Fruit fly (Drosophila melanogaster): ENCODE data around the gene CG14933.

The CG14933 gene

DNA sequence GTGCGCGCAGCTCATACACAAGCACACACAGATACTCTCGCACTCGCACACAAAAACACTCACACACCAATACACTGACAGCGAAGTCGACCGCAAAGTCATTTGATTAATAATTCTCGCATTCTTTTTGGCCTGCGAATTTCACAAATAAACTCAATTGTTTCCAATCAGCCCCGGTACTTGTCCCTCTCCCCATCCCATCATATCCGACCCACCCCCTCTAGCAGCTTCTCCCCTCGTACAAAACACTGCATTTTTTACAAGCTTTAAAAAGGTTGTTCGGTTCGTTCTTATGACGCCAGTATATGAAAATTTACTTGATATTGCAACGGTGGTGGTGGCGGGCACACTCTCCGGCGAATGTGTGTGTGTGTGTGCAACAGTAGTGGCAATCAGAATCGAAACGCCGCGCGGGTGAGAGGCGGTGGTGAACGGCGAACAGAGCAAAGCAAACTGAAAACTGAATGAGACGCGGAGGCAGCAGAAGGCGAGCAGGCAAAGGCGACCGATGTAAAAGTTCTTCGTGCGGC lies 34.9 kb upstream of the CG14933 start (continued):
- peak; percentile 41; the same call in 1 of the 2 replicates for TF ChIP-seq CG31224 (GFP tag; IDR thresholded peaks at IDR 0.05)
- TF ChIP-seq ap (GFP tag; IDR thresholded peaks at IDR 0.05) = no peak
- TF ChIP-seq amos (GFP tag; IDR thresholded peaks at IDR 0.05; ENCODE audit: partially characterized antibody) = peak; percentile 53; the same call in 1 of the 2 replicates
- peak; percentile 87 for TF ChIP-seq CG15073 (GFP tag; optimal IDR thresholded peaks at IDR 0.05)
- 0 out of 3 replicates have a peak, but pooled peaks have one; percentile 31 for TF ChIP-seq zen2 (GFP tag; IDR thresholded peaks at IDR 0.05; ENCODE audit: partially characterized antibody)
- TF ChIP-seq Fer1 (GFP tag; optimal IDR thresholded peaks at IDR 0.05) = no peak
- TF ChIP-seq CG10321 (GFP tag; IDR thresholded peaks at IDR 0.05) = no peak
- TF ChIP-seq NfI (GFP tag; optimal IDR thresholded peaks at IDR 0.05) = peak; percentile 8
- TF ChIP-seq Sox102F (GFP tag; optimal IDR thresholded peaks at IDR 0.05) = no peak
- peak; percentile 4 for TF ChIP-seq p53 (GFP tag; optimal IDR thresholded peaks at IDR 0.05)
- TF ChIP-seq sens (GFP tag) = peak; percentile 88
- TF ChIP-seq luna (GFP tag; optimal IDR thresholded peaks at IDR 0.05) = no peak
- TF ChIP-seq HHEX (GFP tag; optimal IDR thresholded peaks at IDR 0.05) = peak; percentile 18
- peak; percentile 68 for TF ChIP-seq NFAT (GFP tag; IDR thresholded peaks at IDR 0.05)
- no peak for TF ChIP-seq h (optimal IDR thresholded peaks at IDR 0.05)
- no peak for TF ChIP-seq CG17186 (GFP tag; optimal IDR thresholded peaks at IDR 0.05)
- TF ChIP-seq CG1792 (GFP tag; optimal IDR thresholded peaks at IDR 0.05) = no peak
- no peak for TF ChIP-seq al (GFP tag; IDR thresholded peaks at IDR 0.05)
- no peak for TF ChIP-seq CG12299 (tag; optimal IDR thresholded peaks at IDR 0.05)
- TF ChIP-seq Ets97D (GFP tag; optimal IDR thresholded peaks at IDR 0.05) = peak; percentile 9
- no peak for TF ChIP-seq Atf-2 (GFP tag; optimal IDR thresholded peaks at IDR 0.05)
- TF ChIP-seq trem (tag; optimal IDR thresholded peaks at IDR 0.05) = no peak
- TF ChIP-seq bowl (GFP tag; IDR thresholded peaks at IDR 0.05) = no peak
- no peak for TF ChIP-seq ewg (GFP tag; optimal IDR thresholded peaks at IDR 0.05)
- TF ChIP-seq da (GFP tag; optimal IDR thresholded peaks at IDR 0.05) = no peak
- TF ChIP-seq crc (GFP tag; optimal IDR thresholded peaks at IDR 0.05) = no peak
- peak; percentile 60 for TF ChIP-seq nerfin-1 (tag; optimal IDR thresholded peaks at IDR 0.05)
- peak; percentile 57 for TF ChIP-seq caup (GFP tag; optimal IDR thresholded peaks at IDR 0.05; ENCODE audit: severe bottlenecking)
- TF ChIP-seq Bteb2 (GFP tag; optimal IDR thresholded peaks at IDR 0.05) = no peak
- TF ChIP-seq CG10959 (GFP tag; IDR thresholded peaks at IDR 0.05) = no peak
- TF ChIP-seq knrl (GFP tag; IDR thresholded peaks at IDR 0.05; ENCODE audit: partially characterized antibody) = peak; percentile 25; the same call in 1 of the 3 replicates
- no peak for TF ChIP-seq CG6689 (GFP tag; IDR thresholded peaks at IDR 0.05)
- no peak for TF ChIP-seq CG17361 (GFP tag; IDR thresholded peaks at IDR 0.05)
- TF ChIP-seq CG34224 (GFP tag; IDR thresholded peaks at IDR 0.05; ENCODE audit: partially characterized antibody) = peak; percentile 24; the same call in 1 of the 3 replicates
- TF ChIP-seq Dek (tag; optimal IDR thresholded peaks at IDR 0.05) = peak; percentile 27
- TF ChIP-seq ac (GFP tag; optimal IDR thresholded peaks at IDR 0.05) = no peak
- no peak for TF ChIP-seq CG31365 (tag; optimal IDR thresholded peaks at IDR 0.05)
- no peak for TF ChIP-seq nau (GFP tag; optimal IDR thresholded peaks at IDR 0.05)
- no peak for TF ChIP-seq hth (optimal IDR thresholded peaks at IDR 0.05)
- TF ChIP-seq CG10267 (tag; optimal IDR thresholded peaks at IDR 0.05) = no peak
- no peak; the same call in 2 of the 3 replicates for TF ChIP-seq row (GFP tag; IDR thresholded peaks at IDR 0.05)
- no peak for TF ChIP-seq CG31388 (GFP tag; optimal IDR thresholded peaks at IDR 0.05)
- TF ChIP-seq sisA (GFP tag; IDR thresholded peaks at IDR 0.05) = no peak
- TF ChIP-seq dimm (GFP tag; IDR thresholded peaks at IDR 0.05) = no peak
- no peak for TF ChIP-seq salm (tag; optimal IDR thresholded peaks at IDR 0.05)
- no peak for TF ChIP-seq Eip74EF (GFP tag; optimal IDR thresholded peaks at IDR 0.05)
- TF ChIP-seq CG3847 (GFP tag; IDR thresholded peaks at IDR 0.05) = no peak
- TF ChIP-seq CG13287 (GFP tag; IDR thresholded peaks at IDR 0.05; ENCODE audit: partially characterized antibody) = 0 out of 2 replicates have a peak, but pooled peaks have one; percentile 38
- TF ChIP-seq vnd (GFP tag; IDR thresholded peaks at IDR 0.05; ENCODE audit: partially characterized antibody) = no peak
- TF ChIP-seq ATbp (GFP tag; optimal IDR thresholded peaks at IDR 0.05) = no peak
- no peak for TF ChIP-seq CG1529 (GFP tag; optimal IDR thresholded peaks at IDR 0.05)
